Fruit fly (Drosophila melanogaster) whole organism, embryonic: ENCODE measurements around the gene CG7860.

Experiments used
- Atf3 ChIP-seq: fragments of 200-800 bp; sonication (Bioruptor generic); optimal IDR thresholded peaks from 3 replicates; lab custom pipeline; 2016; ENCODE audit warnings: missing biosample characterization, missing genetic modification characterization
- CG10147 ChIP-seq: fragments of 200-800 bp; sonication (Bioruptor generic); optimal IDR thresholded peaks from 2 replicates; lab custom pipeline; 2019; ENCODE audit warnings: missing biosample characterization, mild to moderate bottlenecking, missing genetic modification characterization, moderate library complexity
- CG11247 ChIP-seq: fragments of 200-800 bp; sonication (Bioruptor generic); IDR thresholded peaks from 2 replicates; pipeline ENCODE4 v1.3.6; 2022; ENCODE audit warnings: missing biosample characterization, missing genetic modification characterization
- CG12219 ChIP-seq: fragments of 200-800 bp; sonication (Bioruptor generic); optimal IDR thresholded peaks from 3 replicates; lab custom pipeline; 2018; ENCODE audit warnings: missing biosample characterization, mild to moderate bottlenecking, missing genetic modification characterization
- CG12391 ChIP-seq: fragments of 200-800 bp; sonication (Bioruptor generic); optimal IDR thresholded peaks from 3 replicates; lab custom pipeline; 2018; ENCODE audit warnings: missing biosample characterization, mild to moderate bottlenecking, missing genetic modification characterization, moderate library complexity
- CG15073 ChIP-seq: fragments of 200-800 bp; sonication (Bioruptor generic); optimal IDR thresholded peaks from 2 replicates; lab custom pipeline; 2016; ENCODE audit warnings: missing biosample characterization, missing genetic modification characterization
- CG1602 ChIP-seq: fragments of 200-800 bp; sonication (Bioruptor generic); optimal IDR thresholded peaks from 3 replicates; lab custom pipeline; 2016; ENCODE audit warnings: missing biosample characterization, missing genetic modification characterization
- CG1647 ChIP-seq: fragments of 200-800 bp; sonication (Bioruptor generic); optimal IDR thresholded peaks from 3 replicates; lab custom pipeline; 2016; ENCODE audit warnings: missing biosample characterization, missing genetic modification characterization
- CG18011 ChIP-seq: fragments of 200-800 bp; sonication (Bioruptor generic); optimal IDR thresholded peaks from 2 replicates; lab custom pipeline; 2017; ENCODE audit warnings: missing biosample characterization, missing genetic modification characterization, mild to moderate bottlenecking, moderate library complexity, missing genotype
- CG2889 ChIP-seq: fragments of 200-800 bp; sonication (Bioruptor generic); IDR thresholded peaks from 3 replicates; pipeline ENCODE4 v1.3.6; 2022; ENCODE audit warnings: missing biosample characterization, missing genetic modification characterization
- CG3163 ChIP-seq: fragments of 200-800 bp; sonication (Bioruptor generic); optimal IDR thresholded peaks from 3 replicates; lab custom pipeline; 2016; ENCODE audit warnings: missing biosample characterization, missing genetic modification characterization
- CG33213 ChIP-seq: fragments of 200-800 bp; sonication (Bioruptor generic); optimal IDR thresholded peaks from 3 replicates; lab custom pipeline; 2016; ENCODE audit warnings: missing biosample characterization, missing genetic modification characterization
- CG34224 ChIP-seq: fragments of 200-800 bp; sonication (Bioruptor generic); IDR thresholded peaks from 3 replicates; pipeline ENCODE4 v1.3.6; 2022; ENCODE audit warnings: missing biosample characterization, missing genetic modification characterization; ENCODE audit not compliant: partially characterized antibody
- CG3838 ChIP-seq: fragments of 200-800 bp; sonication (Bioruptor generic); optimal IDR thresholded peaks from 3 replicates; lab custom pipeline; 2016; ENCODE audit warnings: missing biosample characterization, missing genetic modification characterization
- CG5245 ChIP-seq: fragments of 200-800 bp; sonication (Bioruptor generic); optimal IDR thresholded peaks from 3 replicates; lab custom pipeline; 2016; ENCODE audit warnings: missing biosample characterization, missing genetic modification characterization
- CG7357 ChIP-seq: fragments of 200-800 bp; sonication (Bioruptor generic); IDR thresholded peaks from 3 replicates; pipeline ENCODE4 v1.3.6; 2022; ENCODE audit warnings: missing biosample characterization, missing genetic modification characterization
- CG8388 ChIP-seq: fragments of 200-800 bp; sonication (Bioruptor generic); optimal IDR thresholded peaks from 2 replicates; lab custom pipeline; 2019; ENCODE audit warnings: missing biosample characterization, mild to moderate bottlenecking, missing genetic modification characterization, moderate library complexity
- CG8924 ChIP-seq: fragments of 200-800 bp; optimal IDR thresholded peaks from 3 replicates; lab custom pipeline; 2019; ENCODE audit warnings: missing biosample characterization, mild to moderate bottlenecking, missing genetic modification characterization, moderate library complexity
- CG9797 ChIP-seq: fragments of 200-800 bp; sonication (Bioruptor generic); optimal IDR thresholded peaks from 3 replicates; lab custom pipeline; 2018; ENCODE audit warnings: missing biosample characterization, mild to moderate bottlenecking, missing genetic modification characterization
- CrebB ChIP-seq: fragments of 200-800 bp; sonication (Bioruptor generic); optimal IDR thresholded peaks from 3 replicates; lab custom pipeline; 2018; ENCODE audit warnings: missing biosample characterization, mild to moderate bottlenecking, missing genetic modification characterization
- Dfd ChIP-seq, 2 experiments: fragments of >200 bp; optimal IDR thresholded peaks; 2 replicates each; lab custom pipeline; 2017; ENCODE audit warnings: missing biosample characterization in 2 of 2, missing genetic modification characterization in 2 of 2
- Dp ChIP-seq: fragments of 200-800 bp; sonication (Bioruptor generic); optimal IDR thresholded peaks from 2 replicates; lab custom pipeline; 2018; ENCODE audit warnings: missing biosample characterization, mild to moderate bottlenecking, missing genetic modification characterization, moderate library complexity
- Drgx ChIP-seq: fragments of 200-800 bp; sonication (Bioruptor generic); IDR thresholded peaks from 2 replicates; pipeline ENCODE4 v1.3.6; 2022; ENCODE audit warnings: missing biosample characterization, missing genetic modification characterization
- E2f1 ChIP-seq: fragments of 200-800 bp; sonication (Bioruptor generic); IDR thresholded peaks from 2 replicates; pipeline ENCODE4 v1.3.6; 2022; ENCODE audit warnings: missing biosample characterization, missing genetic modification characterization
- Ets65A ChIP-seq: fragments of 200-800 bp; sonication (Bioruptor generic); peaks from one replicate; lab custom pipeline; 2016; ENCODE audit warnings: missing biosample characterization, missing genetic modification characterization
- HmgD ChIP-seq: fragments of 200-800 bp; sonication (Bioruptor generic); optimal IDR thresholded peaks from 3 replicates; lab custom pipeline; 2016; ENCODE audit warnings: missing biosample characterization, missing genetic modification characterization
- Jarid2 ChIP-seq: fragments of 200-800 bp; sonication (Bioruptor generic); optimal IDR thresholded peaks from 3 replicates; lab custom pipeline; 2017; ENCODE audit warnings: mild to moderate bottlenecking, missing biosample characterization, missing genetic modification reagents, missing genetic modification characterization
- Lhr ChIP-seq: fragments of 200-800 bp; sonication (Bioruptor generic); optimal IDR thresholded peaks from 3 replicates; lab custom pipeline; 2017; ENCODE audit warnings: mild to moderate bottlenecking, missing biosample characterization, missing genetic modification reagents, missing genetic modification characterization
- Ravus ChIP-seq: fragments of 200-800 bp; sonication (Bioruptor generic); IDR thresholded peaks from 2 replicates; pipeline ENCODE4 v1.3.6; 2022; ENCODE audit warnings: missing biosample characterization, missing genetic modification characterization
- Rfx ChIP-seq: fragments of 200-800 bp; sonication (Bioruptor generic); IDR thresholded peaks from 2 replicates; pipeline ENCODE4 v1.3.6; 2022; ENCODE audit warnings: missing biosample characterization, missing genetic modification characterization
- Scr ChIP-seq: fragments of 200-800 bp; sonication (Bioruptor generic); IDR thresholded peaks from 2 replicates; pipeline ENCODE4 v1.3.6; 2022; ENCODE audit warnings: missing biosample characterization, missing genetic modification characterization; ENCODE audit not compliant: partially characterized antibody
- bbx ChIP-seq: fragments of 200-800 bp; sonication (Bioruptor generic); IDR thresholded peaks from 2 replicates; pipeline ENCODE4 v1.3.6; 2022; ENCODE audit warnings: missing biosample characterization, missing genetic modification characterization; ENCODE audit not compliant: partially characterized antibody
- bcd ChIP-seq: fragments of 200-800 bp; sonication (Bioruptor generic); optimal IDR thresholded peaks from 2 replicates; lab custom pipeline; 2017; ENCODE audit warnings: missing biosample characterization, mild to moderate bottlenecking, missing genetic modification characterization
- bigmax ChIP-seq: fragments of 200-800 bp; sonication (Bioruptor generic); optimal IDR thresholded peaks from 2 replicates; lab custom pipeline; 2018; ENCODE audit warnings: missing biosample characterization, mild to moderate bottlenecking, missing genetic modification characterization
- bowl ChIP-seq: fragments of 200-800 bp; sonication (Bioruptor generic); IDR thresholded peaks from 2 replicates; pipeline ENCODE4 v1.3.6; 2022; ENCODE audit warnings: missing biosample characterization, missing genetic modification characterization
- cas ChIP-seq: fragments of 200-800 bp; sonication (Bioruptor generic); IDR thresholded peaks from 2 replicates; pipeline ENCODE4 v1.3.6; 2022; ENCODE audit warnings: missing biosample characterization, missing genetic modification characterization
- ci ChIP-seq: fragments of 200-800 bp; sonication (Bioruptor generic); IDR thresholded peaks from 3 replicates; pipeline ENCODE4 v1.3.6; 2022; ENCODE audit warnings: missing biosample characterization, missing genetic modification characterization
- crp ChIP-seq, 2 experiments: fragments of 200-800 bp; sonication (Bioruptor generic); optimal IDR thresholded peaks; 2 replicates in 1 of 2; 3 replicates in 1 of 2; lab custom pipeline; 2017; ENCODE audit warnings: missing biosample characterization in 2 of 2, missing genetic modification characterization in 2 of 2, mild to moderate bottlenecking in 1 of 2, moderate library complexity in 1 of 2
- eve ChIP-seq, 2 experiments: fragments of >200 bp; optimal IDR thresholded peaks; 2 replicates each; lab custom pipeline; 2017; ENCODE audit warnings: missing biosample characterization in 2 of 2, missing genetic modification characterization in 2 of 2
- fd102C ChIP-seq: fragments of 200-800 bp; sonication (Bioruptor generic); optimal IDR thresholded peaks from 2 replicates; lab custom pipeline; 2018; ENCODE audit warnings: missing biosample characterization, mild to moderate bottlenecking, missing genetic modification characterization, moderate library complexity
- gcm2 ChIP-seq: fragments of 200-800 bp; sonication (Bioruptor generic); optimal IDR thresholded peaks from 2 replicates; lab custom pipeline; 2016; ENCODE audit warnings: missing biosample characterization, missing genetic modification characterization
- ken ChIP-seq: fragments of 200-800 bp; sonication (Bioruptor generic); IDR thresholded peaks from 3 replicates; pipeline ENCODE4 v1.3.6; 2022; ENCODE audit warnings: missing biosample characterization, missing genetic modification characterization
- lbe ChIP-seq: fragments of 200-800 bp; sonication (Bioruptor generic); optimal IDR thresholded peaks from 2 replicates; lab custom pipeline; 2016; ENCODE audit warnings: missing biosample characterization, mild to moderate bottlenecking, missing genetic modification characterization
- org-1 ChIP-seq: fragments of 200-800 bp; sonication (Bioruptor generic); optimal IDR thresholded peaks from 2 replicates; lab custom pipeline; 2017; ENCODE audit warnings: missing biosample characterization, missing genetic modification characterization
- p53 ChIP-seq: fragments of 200-800 bp; sonication (Bioruptor generic); optimal IDR thresholded peaks from 2 replicates; lab custom pipeline; 2016; ENCODE audit warnings: missing biosample characterization, missing genetic modification characterization
- slbo ChIP-seq: fragments of 200-800 bp; sonication (Bioruptor generic); IDR thresholded peaks from 2 replicates; pipeline ENCODE4 v1.3.6; 2022; ENCODE audit warnings: missing biosample characterization, missing genetic modification characterization
- slp2 ChIP-seq: fragments of 200-800 bp; sonication (Bioruptor generic); optimal IDR thresholded peaks from 2 replicates; lab custom pipeline; 2016; ENCODE audit warnings: missing biosample characterization, missing genetic modification characterization
- sr ChIP-seq: fragments of 200-800 bp; sonication (Bioruptor generic); IDR thresholded peaks from 3 replicates; pipeline ENCODE4 v1.3.6; 2022; ENCODE audit warnings: missing biosample characterization, missing genetic modification characterization
- unc-4 ChIP-seq: fragments of 200-800 bp; sonication (Bioruptor generic); IDR thresholded peaks from 2 replicates; pipeline ENCODE4 v1.3.6; 2022; ENCODE audit warnings: missing biosample characterization, missing genetic modification characterization; ENCODE audit not compliant: partially characterized antibody
- zen ChIP-seq: fragments of 200-800 bp; sonication (Bioruptor generic); optimal IDR thresholded peaks from 3 replicates; lab custom pipeline; 2018; ENCODE audit warnings: missing biosample characterization, mild to moderate bottlenecking, missing genetic modification characterization, moderate library complexity
- zfh1 ChIP-seq: fragments of 200-800 bp; sonication (Bioruptor generic); IDR thresholded peaks from 3 replicates; pipeline ENCODE4 v1.3.6; 2022; ENCODE audit warnings: missing biosample characterization, missing genetic modification characterization

Gene CG7860

DNA sequence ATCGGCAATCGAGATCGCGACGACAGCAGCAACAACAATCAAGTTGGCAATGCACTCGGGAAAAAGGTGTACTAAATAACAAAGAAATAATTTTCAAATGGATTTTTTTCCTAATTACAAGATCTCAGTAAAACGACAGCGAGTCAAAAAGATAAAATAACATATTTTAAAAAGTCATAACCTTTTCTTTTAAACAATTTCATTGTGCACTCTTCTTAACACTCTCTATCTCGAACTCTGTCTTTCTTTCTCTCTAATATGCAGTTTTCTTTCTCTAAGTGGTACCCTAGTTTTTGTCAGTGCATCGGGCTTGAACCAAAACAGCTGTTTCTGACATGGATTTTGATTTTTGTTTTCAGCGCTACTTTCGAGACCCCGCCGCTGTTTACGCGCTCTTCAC lies 19.7 kb upstream of the CG7860 start (continued):
- TF ChIP-seq cas (GFP tag; lab: Robert Waterston, UW) (peak; percentile 42; the same call in 1 of the 2 replicates), CG3163 (GFP tag; lab: Kevin White, UChicago) (peak; percentile 38), CG18011 (GFP tag; lab: Kevin White, UChicago) (peak; percentile 42), CG10147 (peak; percentile 87), CG12219 (peak; percentile 61), slp2 (GFP tag; lab: Kevin White, UChicago) (peak; percentile 54), CG8388 (peak; percentile 73), bowl (GFP tag; lab: Robert Waterston, UW) (no peak), CG12391 (tag; lab: Kevin White, UChicago) (peak; percentile 74), ci (GFP tag; lab: Robert Waterston, UW) (peak; percentile 64; the same call in 1 of the 3 replicates), CG11247 (GFP tag; lab: Robert Waterston, UW) (peak; percentile 66; the same call in 1 of the 2 replicates), bigmax (GFP tag; lab: Kevin White, UChicago) (no peak), Scr (GFP tag; lab: Robert Waterston, UW) (no peak), CG2889 (peak; percentile 62; the same call in 2 of the 3 replicates), Dp (GFP tag; lab: Kevin White, UChicago) (no peak), HmgD (no peak), CG1602 (GFP tag; lab: Kevin White, UChicago) (peak; percentile 56), Drgx (GFP tag; lab: Robert Waterston, UW) (peak; percentile 74), CG8924 (tag; lab: Kevin White, UChicago) (peak; percentile 81), Atf3 (GFP tag; lab: Kevin White, UChicago) (peak; percentile 12), bcd (GFP tag; lab: Kevin White, UChicago) (peak; percentile 78), p53 (GFP tag; lab: Kevin White, UChicago) (no peak), CG1647 (GFP tag; lab: Kevin White, UChicago) (peak; percentile 39), CG3838 (GFP tag; lab: Kevin White, UChicago) (peak; percentile 2), ken (GFP tag; lab: Robert Waterston, UW) (0 out of 3 replicates have a peak, but pooled peaks have one; percentile 47), zfh1 (GFP tag; lab: Robert Waterston, UW) (0 out of 3 replicates have a peak, but pooled peaks have one; percentile 52), CG33213 (peak; percentile 54), CG34224 (GFP tag; lab: Robert Waterston, UW) (no peak), Lhr (GFP tag; lab: Kevin White, UChicago) (peak; percentile 23), gcm2 (GFP tag; lab: Kevin White, UChicago) (peak; percentile 50), fd102C (GFP tag; lab: Kevin White, UChicago) (no peak), CG9797 (GFP tag; lab: Kevin White, UChicago) (no peak), unc-4 (GFP tag; lab: Robert Waterston, UW) (no peak), CrebB (peak; percentile 49), Rfx (peak; percentile 86), Ets65A (GFP tag; lab: Kevin White, UChicago) (peak; percentile 96), lbe (GFP tag; lab: Kevin White, UChicago) (peak; percentile 3), Dfd (GFP tag; optimal IDR thresholded peaks at IDR 0.05; lab: Kevin White, UChicago) (peak in 1 of 2 experiments; percentile 78), E2f1 (GFP tag; lab: Robert Waterston, UW) (peak; percentile 73), CG5245 (peak; percentile 41), org-1 (GFP tag; lab: Kevin White, UChicago) (peak; percentile 64), eve (GFP tag; optimal IDR thresholded peaks at IDR 0.05; lab: Kevin White, UChicago) (peak in 1 of 2 experiments; percentile 81), sr (no peak), Jarid2 (GFP tag; lab: Kevin White, UChicago) (peak; percentile 45), crp (GFP tag; optimal IDR thresholded peaks at IDR 0.05; lab: Kevin White, UChicago) (peak in 1 of 2 experiments; percentile 59), zen (tag; lab: Kevin White, UChicago) (peak; percentile 54), CG15073 (GFP tag; lab: Kevin White, UChicago) (no peak), bbx (GFP tag; lab: Robert Waterston, UW) (no peak), slbo (GFP tag; lab: Robert Waterston, UW) (peak; percentile 79), CG7357 (peak; percentile 74; the same call in 2 of the 3 replicates), Ravus (peak; percentile 55)
